Worm (Caenorhabditis elegans) whole organism, L3 larva: ENCODE results near the gene F47E1.20.

ENCODE experiments used
- R02D3.7 ChIP-seq: fragments of 150-350 bp; optimal IDR thresholded peaks from 2 replicates; lab custom pipeline; 2014; ENCODE audit warnings: missing biosample characterization, missing genetic modification characterization
- ZK546.5 ChIP-seq: sonication (generic microtip); optimal IDR thresholded peaks from 2 replicates; lab custom pipeline; 2017; ENCODE audit warnings: missing biosample characterization, missing genetic modification characterization
- aly-2 ChIP-seq: fragments of 150-350 bp; optimal IDR thresholded peaks from 2 replicates; lab custom pipeline; 2014; ENCODE audit warnings: missing biosample characterization, missing genetic modification characterization
- ceh-16 ChIP-seq: sonication (generic microtip); optimal IDR thresholded peaks from 2 replicates; lab custom pipeline; 2017; ENCODE audit warnings: missing biosample characterization, missing genetic modification characterization
- ceh-28 ChIP-seq: fragments of 150-350 bp; optimal IDR thresholded peaks from 2 replicates; lab custom pipeline; 2014; ENCODE audit warnings: missing biosample characterization, missing genetic modification reagents, missing genetic modification characterization
- ceh-82 ChIP-seq: fragments of 150-350 bp; optimal IDR thresholded peaks from 2 replicates; lab custom pipeline; 2014; ENCODE audit warnings: missing biosample characterization, missing genetic modification characterization
- ceh-9 ChIP-seq: sonication (generic microtip); optimal IDR thresholded peaks from 2 replicates; lab custom pipeline; 2018; ENCODE audit warnings: missing biosample characterization, missing genetic modification characterization
- daf-12 ChIP-seq: fragments of 150-350 bp; optimal IDR thresholded peaks from 2 replicates; lab custom pipeline; 2014; ENCODE audit warnings: missing biosample characterization, missing genetic modification reagents, missing genetic modification characterization
- egl-5 ChIP-seq: fragments of 150-350 bp; optimal IDR thresholded peaks from 2 replicates; lab custom pipeline; 2017; ENCODE audit warnings: missing biosample characterization, missing genetic modification reagents, missing genetic modification characterization, inconsistent platforms
- elt-1 ChIP-seq: fragments of 150-350 bp; optimal IDR thresholded peaks from 2 replicates; lab custom pipeline; 2014; ENCODE audit warnings: missing biosample characterization, missing genetic modification characterization
- elt-2 ChIP-seq: sonication (generic microtip); optimal IDR thresholded peaks from 2 replicates; lab custom pipeline; 2016; ENCODE audit warnings: missing genetic modification reagents, mild to moderate bottlenecking, missing genetic modification characterization, missing compliant biosample characterization
- elt-3 ChIP-seq, 3 experiments: fragments of 150-350 bp in 1 of 3; sonication (generic microtip) in 2 of 3; optimal IDR thresholded peaks; 2 replicates in 2 of 3; 4 replicates in 1 of 3; lab custom pipeline; 2014 to 2017; ENCODE audit warnings: missing biosample characterization in 3 of 3, missing genetic modification characterization in 3 of 3
- eor-1 ChIP-seq, 2 experiments: fragments of 150-350 bp; optimal IDR thresholded peaks; 2 replicates each; lab custom pipeline; 2014 to 2018; ENCODE audit warnings: missing biosample characterization in 2 of 2, missing genetic modification characterization in 2 of 2
- fkh-10 ChIP-seq: sonication (generic microtip); optimal IDR thresholded peaks from 2 replicates; lab custom pipeline; 2017; ENCODE audit warnings: missing biosample characterization, missing genetic modification reagents, missing genetic modification characterization
- fkh-2 ChIP-seq: fragments of 150-350 bp; optimal IDR thresholded peaks from 2 replicates; lab custom pipeline; 2014; ENCODE audit warnings: missing biosample characterization, missing genetic modification reagents, missing genetic modification characterization
- hmg-11 ChIP-seq: sonication (generic microtip); optimal IDR thresholded peaks from 2 replicates; lab custom pipeline; 2016; ENCODE audit warnings: missing genetic modification characterization, missing compliant biosample characterization
- jun-1 ChIP-seq: fragments of 150-350 bp; optimal IDR thresholded peaks from 2 replicates; lab custom pipeline; 2014; ENCODE audit warnings: missing biosample characterization, missing genetic modification reagents, missing genetic modification characterization
- lin-15B ChIP-seq: fragments of 150-350 bp; optimal IDR thresholded peaks from 2 replicates; lab custom pipeline; 2014; ENCODE audit warnings: missing biosample characterization, missing genetic modification characterization
- lin-39 ChIP-seq: fragments of 150-350 bp; optimal IDR thresholded peaks from 2 replicates; lab custom pipeline; 2018; ENCODE audit warnings: missing biosample characterization, missing genetic modification reagents, missing genetic modification characterization
- lsy-12 ChIP-seq: sonication (generic microtip); optimal IDR thresholded peaks from 2 replicates; lab custom pipeline; 2016; ENCODE audit warnings: mild to moderate bottlenecking, missing genetic modification characterization, missing compliant biosample characterization
- mml-1 ChIP-seq: fragments of 150-350 bp; sonication (generic microtip); optimal IDR thresholded peaks from 3 replicates; lab custom pipeline; 2014; ENCODE audit warnings: missing biosample characterization, missing genetic modification characterization
- nhr-12 ChIP-seq: fragments of 150-350 bp; optimal IDR thresholded peaks from 2 replicates; lab custom pipeline; 2014; ENCODE audit warnings: missing biosample characterization, missing genetic modification characterization
- nhr-23 ChIP-seq: fragments of 150-350 bp; optimal IDR thresholded peaks from 2 replicates; lab custom pipeline; 2014; ENCODE audit warnings: missing biosample characterization, missing genetic modification reagents, missing genetic modification characterization
- nhr-237 ChIP-seq: fragments of 150-350 bp; optimal IDR thresholded peaks from 2 replicates; lab custom pipeline; 2014; ENCODE audit warnings: missing biosample characterization, missing genetic modification characterization
- nhr-25 ChIP-seq: sonication (generic microtip); optimal IDR thresholded peaks from 2 replicates; lab custom pipeline; 2017; ENCODE audit warnings: missing biosample characterization, missing genetic modification characterization
- nhr-28 ChIP-seq: fragments of 150-350 bp; optimal IDR thresholded peaks from 2 replicates; lab custom pipeline; 2014; ENCODE audit warnings: missing biosample characterization, missing genetic modification characterization
- nhr-43 ChIP-seq: sonication (generic microtip); optimal IDR thresholded peaks from 2 replicates; lab custom pipeline; 2016; ENCODE audit warnings: mild to moderate bottlenecking, missing genetic modification characterization, missing compliant biosample characterization; ENCODE audit not compliant: poor library complexity, severe bottlenecking
- nhr-67 ChIP-seq: fragments of 150-350 bp; optimal IDR thresholded peaks from 2 replicates; lab custom pipeline; 2014; ENCODE audit warnings: missing biosample characterization, missing genetic modification characterization
- nhr-77 ChIP-seq: fragments of 150-350 bp; optimal IDR thresholded peaks from 2 replicates; lab custom pipeline; 2014; ENCODE audit warnings: missing biosample characterization, missing genetic modification characterization
- pha-4 ChIP-seq: fragments of 150-350 bp; optimal IDR thresholded peaks from 2 replicates; lab custom pipeline; 2014; ENCODE audit warnings: missing biosample characterization, missing genetic modification reagents, missing genetic modification characterization
- pqm-1 ChIP-seq: fragments of 150-350 bp; optimal IDR thresholded peaks from 2 replicates; lab custom pipeline; 2017; ENCODE audit warnings: missing biosample characterization, missing genetic modification characterization, inconsistent platforms
- sea-2 ChIP-seq: fragments of 150-350 bp; sonication (generic microtip); optimal IDR thresholded peaks from 4 replicates; lab custom pipeline; 2014; ENCODE audit warnings: missing biosample characterization, missing genetic modification reagents, missing genetic modification characterization
- skn-1 ChIP-seq: fragments of 150-350 bp; optimal IDR thresholded peaks from 2 replicates; lab custom pipeline; 2014; ENCODE audit warnings: missing biosample characterization, missing genetic modification characterization
- snpc-4 ChIP-seq: fragments of 150-350 bp; optimal IDR thresholded peaks from 2 replicates; lab custom pipeline; 2014; ENCODE audit warnings: missing biosample characterization, missing genetic modification characterization
- unc-39 ChIP-seq: sonication (generic microtip); optimal IDR thresholded peaks from 4 replicates; lab custom pipeline; 2017; ENCODE audit warnings: missing biosample characterization, missing genetic modification characterization
- unc-62 ChIP-seq: fragments of 150-350 bp; sonication (generic microtip); optimal IDR thresholded peaks from 4 replicates; lab custom pipeline; 2014; ENCODE audit warnings: missing biosample characterization, missing genetic modification reagents, missing genetic modification characterization
- ztf-11 ChIP-seq: fragments of 150-350 bp; optimal IDR thresholded peaks from 2 replicates; lab custom pipeline; 2014; ENCODE audit warnings: missing biosample characterization, missing genetic modification characterization
- ztf-4 ChIP-seq: fragments of 150-350 bp; optimal IDR thresholded peaks from 2 replicates; lab custom pipeline; 2014; ENCODE audit warnings: missing biosample characterization, missing genetic modification characterization

Gene F47E1.20

DNA sequence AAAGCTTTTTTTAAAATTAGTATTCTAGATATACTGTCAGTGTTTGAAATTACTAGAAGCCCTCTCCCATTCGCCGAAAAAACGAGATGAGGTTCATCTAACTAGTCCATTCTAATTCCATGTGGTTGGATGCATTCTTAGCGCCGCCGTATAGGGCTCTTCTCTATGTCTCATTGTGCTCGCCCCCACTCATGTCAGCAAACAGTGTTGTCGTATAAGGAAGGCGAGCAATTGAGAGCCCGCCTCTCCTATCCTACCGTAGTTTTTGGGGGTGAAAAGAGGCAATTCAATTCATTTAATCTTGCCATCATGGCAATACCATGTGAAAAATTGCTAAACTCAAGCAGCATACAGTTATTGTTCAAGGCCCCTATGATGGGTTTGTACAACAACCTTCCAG lies at the start of gene F47E1.20:
Gene F47E1.20 (plus strand): TSS at position 301 of the 400 bp plus-strand sequence.
- no peak for TF ChIP-seq sea-2
- no peak for TF ChIP-seq nhr-12 (tag; lab: Kevin White, UChicago)
- TF ChIP-seq nhr-237, result no peak
- no peak for TF ChIP-seq elt-3 (tag; optimal IDR thresholded peaks at IDR 0.05; lab: Kevin White, UChicago)
- TF ChIP-seq elt-1 (tag; lab: Kevin White, UChicago), result no peak
- TF ChIP-seq unc-62 (GFP tag; lab: Kevin White, UChicago), result no peak
- no peak for TF ChIP-seq ceh-16
- no peak for TF ChIP-seq snpc-4
- TF ChIP-seq lsy-12, result no peak
- TF ChIP-seq nhr-23 (tag; lab: Kevin White, UChicago), result no peak
- no peak for TF ChIP-seq ceh-82 (tag; lab: Kevin White, UChicago)
- no peak for TF ChIP-seq nhr-77
- no peak for TF ChIP-seq ceh-9 (tag; lab: Kevin White, UChicago)
- TF ChIP-seq eor-1 (tag; optimal IDR thresholded peaks at IDR 0.05; lab: Kevin White, UChicago), result no peak

DNA sequence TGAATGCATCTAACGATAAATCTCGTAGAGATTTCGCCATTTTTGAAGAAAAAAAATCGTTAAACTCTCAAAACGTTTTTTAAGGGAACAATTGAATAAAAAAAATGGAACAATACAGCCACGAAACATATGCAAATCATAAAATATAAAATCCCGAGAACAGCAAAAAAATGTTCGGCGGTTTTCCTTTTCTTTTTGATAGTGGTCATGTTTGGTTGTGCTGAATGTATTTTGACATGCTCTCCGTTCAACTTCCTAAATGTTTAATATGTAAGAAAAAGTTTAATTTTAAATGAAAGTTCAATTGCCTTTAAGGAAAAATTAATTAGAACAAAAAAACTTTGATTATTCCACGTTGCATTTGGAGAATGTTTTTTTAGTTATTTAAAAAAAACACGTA lies 38.3 kb upstream of the F47E1.20 start, which contains the start of gene C24A3.9:
Gene C24A3.9 (minus strand): TSS at position 101 of the 400 bp plus-strand sequence.
- no peak for TF ChIP-seq nhr-28 (tag; lab: Kevin White, UChicago)
- TF ChIP-seq mml-1 (tag; lab: Kevin White, UChicago), result no peak
- no peak for TF ChIP-seq skn-1 (tag; lab: Kevin White, UChicago)
- no peak for TF ChIP-seq snpc-4
- TF ChIP-seq pha-4 (tag; lab: Kevin White, UChicago), result no peak
- TF ChIP-seq lin-39 (tag; lab: Kevin White, UChicago), result no peak
- no peak for TF ChIP-seq unc-39 (tag; lab: Kevin White, UChicago)
- TF ChIP-seq ztf-11 (tag; lab: Kevin White, UChicago), result no peak
- TF ChIP-seq nhr-23 (tag; lab: Kevin White, UChicago), result no peak
- TF ChIP-seq unc-62 (GFP tag; lab: Kevin White, UChicago), result no peak
- TF ChIP-seq elt-1 (tag; lab: Kevin White, UChicago), result no peak
- no peak for TF ChIP-seq ceh-9 (tag; lab: Kevin White, UChicago)
- TF ChIP-seq nhr-25 (tag; lab: Kevin White, UChicago), result no peak
- no peak for TF ChIP-seq jun-1
- no peak for TF ChIP-seq hmg-11
- TF ChIP-seq egl-5, result no peak
- TF ChIP-seq ceh-28 (tag; lab: Kevin White, UChicago), result no peak
- TF ChIP-seq lin-15B (tag; lab: Kevin White, UChicago), result no peak

DNA sequence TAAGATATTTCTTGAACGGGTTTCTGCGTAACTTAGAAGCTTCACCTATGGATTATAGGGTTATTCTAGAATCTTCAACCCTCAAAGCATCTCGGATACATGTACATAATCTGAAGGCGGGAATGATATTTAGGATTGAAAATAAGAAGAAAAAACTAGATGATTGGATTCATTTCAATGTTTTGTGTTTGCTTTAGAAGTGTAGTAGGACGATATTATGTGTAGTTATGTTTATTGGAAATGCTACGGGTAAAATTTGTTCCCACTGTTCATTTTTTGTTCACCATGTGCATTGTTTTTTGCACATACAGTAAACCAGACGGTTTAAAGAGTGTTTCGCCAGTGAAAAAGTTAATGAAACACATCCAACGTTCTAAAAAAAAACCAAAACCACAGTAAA lies 37.3 kb upstream of the F47E1.20 start:
- TF ChIP-seq unc-39 (tag; lab: Kevin White, UChicago) (no peak), daf-12 (tag; lab: Kevin White, UChicago) (no peak), nhr-43 (tag; lab: Kevin White, UChicago) (no peak), ceh-16 (no peak), mml-1 (tag; lab: Kevin White, UChicago) (no peak), ztf-11 (tag; lab: Kevin White, UChicago) (no peak), elt-2 (tag; lab: Kevin White, UChicago) (no peak), fkh-10 (GFP tag; lab: Kevin White, UChicago) (no peak), pqm-1 (tag; lab: Kevin White, UChicago) (no peak), elt-3 (tag; optimal IDR thresholded peaks at IDR 0.05; lab: Kevin White, UChicago) (no peak), nhr-67 (tag; lab: Kevin White, UChicago) (no peak), ZK546.5 (tag; lab: Kevin White, UChicago) (no peak), lin-15B (tag; lab: Kevin White, UChicago) (no peak), lin-39 (tag; lab: Kevin White, UChicago) (no peak), fkh-2 (tag; lab: Kevin White, UChicago) (no peak), R02D3.7 (no peak), ceh-82 (tag; lab: Kevin White, UChicago) (no peak), ceh-9 (tag; lab: Kevin White, UChicago) (no peak), eor-1 (tag; optimal IDR thresholded peaks at IDR 0.05; lab: Kevin White, UChicago) (no peak), ztf-4 (tag; lab: Kevin White, UChicago) (no peak)

DNA sequence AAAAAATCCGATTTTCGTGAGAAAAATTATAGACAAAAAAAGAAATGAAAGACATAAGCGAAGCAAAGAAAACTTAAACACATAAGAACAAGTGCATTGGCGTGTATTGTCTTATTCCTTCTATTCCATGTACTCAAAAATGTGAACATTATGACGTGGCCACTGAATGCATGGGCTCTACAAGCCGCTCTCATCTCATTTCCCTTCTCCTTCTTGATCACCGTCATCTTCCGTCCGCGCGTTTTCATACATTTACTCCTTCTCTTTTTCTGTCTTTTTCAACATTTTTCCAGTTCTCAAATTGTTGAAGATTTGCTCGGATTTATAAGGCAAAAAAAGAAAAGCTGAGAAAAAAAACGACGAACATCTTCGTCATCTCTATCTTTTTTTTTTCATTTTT lies 34.3 kb upstream of the F47E1.20 start:
- TF ChIP-seq fkh-10 (GFP tag; lab: Kevin White, UChicago) (peak; percentile 35), lin-15B (tag; lab: Kevin White, UChicago) (no peak), aly-2 (no peak)
